Worm (Caenorhabditis elegans) whole organism, L1 larva: Measurements from ENCODE around the gene T24A6.1.
A peak's percentile ranks its signal among the peaks of the same experiment; 100 is the strongest.

Experiments
- C04F5.9 ChIP-seq: sonication (generic microtip); optimal IDR thresholded peaks from 2 replicates; lab custom pipeline; 2016; ENCODE audit warnings: missing genetic modification characterization, missing compliant biosample characterization
- C34B4.2 ChIP-seq: sonication (generic microtip); optimal IDR thresholded peaks from 2 replicates; lab custom pipeline; 2017; ENCODE audit warnings: mild to moderate bottlenecking, missing genetic modification characterization, missing compliant biosample characterization
- aha-1 ChIP-seq: fragments of 150-350 bp; optimal IDR thresholded peaks from 2 replicates; lab custom pipeline; 2014; ENCODE audit warnings: missing biosample characterization, missing genetic modification characterization
- blmp-1 ChIP-seq: fragments of 150-350 bp; optimal IDR thresholded peaks from 2 replicates; lab custom pipeline; 2014; ENCODE audit warnings: missing biosample characterization, missing genetic modification characterization
- ceh-63 ChIP-seq: fragments of 200-800 bp; sonication (Bioruptor generic); optimal IDR thresholded peaks from 2 replicates; lab custom pipeline; 2018; ENCODE audit warnings: mild to moderate bottlenecking, missing genetic modification characterization, missing compliant biosample characterization
- ceh-8 ChIP-seq: fragments of 200-800 bp; sonication (Bioruptor generic); optimal IDR thresholded peaks from 2 replicates; lab custom pipeline; 2018; ENCODE audit warnings: mild to moderate bottlenecking, missing genetic modification characterization, moderate library complexity, missing compliant biosample characterization
- ceh-82 ChIP-seq, 3 experiments: fragments of 150-350 bp in 1 of 3; sonication (generic microtip) in 2 of 3; optimal IDR thresholded peaks; 2 replicates each; lab custom pipeline; 2014 to 2017; ENCODE audit warnings: missing biosample characterization in 3 of 3, missing genetic modification characterization in 3 of 3
- ceh-88 ChIP-seq: fragments of 200-800 bp; sonication (Bioruptor generic); IDR thresholded peaks from 2 replicates; pipeline ENCODE4 v1.3.6; 2022; ENCODE audit warnings: missing genetic modification characterization, missing compliant biosample characterization
- ces-1 ChIP-seq: fragments of 150-350 bp; optimal IDR thresholded peaks from 2 replicates; lab custom pipeline; 2014; ENCODE audit warnings: missing biosample characterization, missing genetic modification reagents, missing genetic modification characterization
- efl-1 ChIP-seq, 4 experiments: fragments of 150-350 bp; optimal IDR thresholded peaks in 3 of 4; peaks in 1 of 4; 1 replicate in 1 of 4; 2 replicates in 3 of 4; lab custom pipeline; 2014; ENCODE audit warnings: missing biosample characterization in 2 of 4, missing genetic modification characterization in 2 of 4, missing genetic modification reagents in 2 of 4
- efl-3 ChIP-seq: fragments of 200-800 bp; sonication (Bioruptor generic); optimal IDR thresholded peaks from 2 replicates; lab custom pipeline; 2018; ENCODE audit warnings: mild to moderate bottlenecking, missing genetic modification characterization, missing compliant biosample characterization
- egl-13 ChIP-seq: sonication (generic microtip); optimal IDR thresholded peaks from 2 replicates; lab custom pipeline; 2016; ENCODE audit warnings: missing genotype, missing genetic modification reagents, missing genetic modification characterization, missing compliant biosample characterization
- elt-2 ChIP-seq: sonication (generic microtip); optimal IDR thresholded peaks from 2 replicates; lab custom pipeline; 2016; ENCODE audit warnings: missing genetic modification characterization, mild to moderate bottlenecking, inconsistent platforms, missing compliant biosample characterization, missing genetic modification reagents
- fkh-8 ChIP-seq: sonication (generic microtip); optimal IDR thresholded peaks from 2 replicates; lab custom pipeline; 2016; ENCODE audit warnings: mild to moderate bottlenecking, missing genetic modification characterization, missing compliant biosample characterization
- grh-1 ChIP-seq: fragments of 200-800 bp; sonication (Bioruptor generic); IDR thresholded peaks from 2 replicates; pipeline ENCODE4 v1.3.6; 2022; ENCODE audit warnings: missing genetic modification reagents, missing genetic modification characterization, missing compliant biosample characterization
- hlh-17 ChIP-seq: fragments of 200-800 bp; sonication (Bioruptor generic); optimal IDR thresholded peaks from 2 replicates; lab custom pipeline; 2018; ENCODE audit warnings: missing genetic modification characterization, mild to moderate bottlenecking, missing compliant biosample characterization, moderate library complexity, borderline replicate concordance
- hpl-2 ChIP-seq: fragments of 150-350 bp; optimal IDR thresholded peaks from 2 replicates; lab custom pipeline; 2014; ENCODE audit warnings: missing biosample characterization, missing genetic modification reagents, missing genetic modification characterization
- irx-1 ChIP-seq: sonication (generic microtip); optimal IDR thresholded peaks from 2 replicates; lab custom pipeline; 2016; ENCODE audit warnings: missing genetic modification characterization, missing compliant biosample characterization
- lin-14 ChIP-seq: fragments of 200-800 bp; sonication (Bioruptor generic); optimal IDR thresholded peaks from 2 replicates; lab custom pipeline; 2018; ENCODE audit warnings: mild to moderate bottlenecking, missing genetic modification characterization, moderate library complexity, missing compliant biosample characterization
- lin-39 ChIP-seq: fragments of 150-350 bp; optimal IDR thresholded peaks from 2 replicates; lab custom pipeline; 2014; ENCODE audit warnings: missing biosample characterization, missing genetic modification reagents, missing genetic modification characterization
- lsy-2 ChIP-seq, 2 experiments: fragments of 150-350 bp; optimal IDR thresholded peaks; 2 replicates each; lab custom pipeline; 2014; ENCODE audit warnings: missing biosample characterization in 2 of 2, missing genetic modification characterization in 2 of 2
- mab-9 ChIP-seq: fragments of 200-800 bp; sonication (Bioruptor generic); IDR thresholded peaks from 2 replicates; pipeline ENCODE4 v1.3.6; 2022; ENCODE audit warnings: missing genetic modification reagents, missing genetic modification characterization, missing compliant biosample characterization
- mdl-1 ChIP-seq, 2 experiments: fragments of 150-350 bp; optimal IDR thresholded peaks; 2 replicates each; lab custom pipeline; 2014 to 2017; ENCODE audit warnings: missing biosample characterization in 2 of 2, missing genetic modification characterization in 2 of 2, inconsistent platforms in 1 of 2
- mep-1 ChIP-seq: fragments of 150-350 bp; optimal IDR thresholded peaks from 2 replicates; lab custom pipeline; 2014; ENCODE audit warnings: missing biosample characterization, missing genetic modification characterization
- nhr-11 ChIP-seq: fragments of 150-350 bp; optimal IDR thresholded peaks from 2 replicates; lab custom pipeline; 2014; ENCODE audit warnings: missing biosample characterization, missing genetic modification characterization
- nhr-19 ChIP-seq: fragments of 200-800 bp; sonication (Bioruptor generic); conservative IDR thresholded peaks from 2 replicates; pipeline ENCODE4 v1.3.6; 2022; ENCODE audit warnings: missing genetic modification characterization, missing compliant biosample characterization
- nhr-28 ChIP-seq: fragments of 150-350 bp; optimal IDR thresholded peaks from 2 replicates; lab custom pipeline; 2014; ENCODE audit warnings: missing biosample characterization, missing genetic modification characterization
- nhr-76 ChIP-seq: sonication (generic microtip); optimal IDR thresholded peaks from 2 replicates; lab custom pipeline; 2017; ENCODE audit warnings: missing biosample characterization, missing genetic modification characterization
- nhr-77 ChIP-seq: fragments of 150-350 bp; optimal IDR thresholded peaks from 2 replicates; lab custom pipeline; 2014; ENCODE audit warnings: missing biosample characterization, missing genetic modification characterization
- nhr-85 ChIP-seq: sonication (generic microtip); peaks from one replicate; lab custom pipeline; 2016; ENCODE audit warnings: missing genetic modification characterization, inconsistent platforms, missing compliant biosample characterization
- pax-3 ChIP-seq: fragments of 200-800 bp; sonication (Bioruptor generic); optimal IDR thresholded peaks from 2 replicates; lab custom pipeline; 2018; ENCODE audit warnings: mild to moderate bottlenecking, missing genetic modification characterization, moderate library complexity, missing compliant biosample characterization
- rnt-1 ChIP-seq: sonication (generic microtip); optimal IDR thresholded peaks from 2 replicates; lab custom pipeline; 2016; ENCODE audit warnings: mild to moderate bottlenecking, missing genetic modification characterization, moderate library complexity, missing compliant biosample characterization
- snu-23 ChIP-seq: sonication (generic microtip); optimal IDR thresholded peaks from 2 replicates; lab custom pipeline; 2016; ENCODE audit warnings: missing genetic modification characterization, missing compliant biosample characterization
- sptf-1 ChIP-seq: fragments of 150-350 bp; optimal IDR thresholded peaks from 2 replicates; lab custom pipeline; 2014; ENCODE audit warnings: missing biosample characterization, missing genetic modification characterization
- sup-37 ChIP-seq: fragments of 200-800 bp; sonication (Bioruptor generic); optimal IDR thresholded peaks from 2 replicates; lab custom pipeline; 2018; ENCODE audit warnings: mild to moderate bottlenecking, missing genetic modification characterization, missing compliant biosample characterization
- unc-130 ChIP-seq: fragments of 150-350 bp; optimal IDR thresholded peaks from 2 replicates; lab custom pipeline; 2017; ENCODE audit warnings: missing biosample characterization, missing genetic modification characterization, inconsistent platforms
- xbp-1 ChIP-seq: sonication (generic microtip); optimal IDR thresholded peaks from 2 replicates; lab custom pipeline; 2016; ENCODE audit warnings: missing genetic modification characterization, missing compliant biosample characterization
- zag-1 ChIP-seq: fragments of 150-350 bp; optimal IDR thresholded peaks from 2 replicates; lab custom pipeline; 2014; ENCODE audit warnings: missing biosample characterization, missing genetic modification characterization
- ztf-11 ChIP-seq, 2 experiments: sonication (generic microtip); optimal IDR thresholded peaks; 2 replicates each; lab custom pipeline; 2016 to 2017; ENCODE audit warnings: missing genetic modification characterization in 2 of 2, missing biosample characterization in 1 of 2, missing compliant biosample characterization in 1 of 2
- ztf-4 ChIP-seq: fragments of 150-350 bp; optimal IDR thresholded peaks from 2 replicates; lab custom pipeline; 2014; ENCODE audit warnings: missing biosample characterization, missing genetic modification characterization

T24A6.1 gene

ce11 chrV:3524970-3525369 lies 33.9 kb upstream of the T24A6.1 start, which contains the start of gene T24A6.7:
TSS of gene T24A6.7 (plus strand) at chrV:3525270.
- TF ChIP-seq zag-1 (tag; lab: Kevin White, UChicago) (no peak), egl-13 (tag; lab: Kevin White, UChicago) (no peak), sptf-1 (tag; lab: Kevin White, UChicago) (no peak), nhr-11 (no peak), C34B4.2 (no peak), ztf-4 (tag; lab: Kevin White, UChicago) (no peak)

- TF ChIP-seq unc-130 (tag; lab: Kevin White, UChicago) (no peak), ceh-8 (GFP tag; lab: Kevin White, UChicago) (no peak), nhr-77 (tag; lab: Kevin White, UChicago) (no peak), hpl-2 (GFP tag; lab: Kevin White, UChicago) (no peak), nhr-28 (no peak), zag-1 (tag; lab: Kevin White, UChicago) (no peak), ztf-4 (tag; lab: Kevin White, UChicago) (no peak), ztf-11 (tag; optimal IDR thresholded peaks at IDR 0.05; lab: Kevin White, UChicago) (no peak)
Observed at ce11 chrV:3526882-3527281, 32.0 kb upstream of the T24A6.1 start, which contains the start of gene str-260. TSS of gene str-260 (plus strand) at chrV:3527182.

- TF ChIP-seq efl-1 (optimal IDR thresholded peaks at IDR 0.05; lab: Kevin White, UChicago) (no peak), efl-1 (GFP tag; optimal IDR thresholded peaks at IDR 0.05 in 1 of 2; lab: Kevin White, UChicago) (no peak), fkh-8 (peak; percentile 35), pax-3 (tag; lab: Kevin White, UChicago) (no peak), unc-130 (tag; lab: Kevin White, UChicago) (no peak)
Observed at ce11 chrV:3530403-3530802, 28.4 kb upstream of the T24A6.1 start, which contains the start of gene srbc-66. TSS of gene srbc-66 (plus strand) at chrV:3530703.

- no peak for TF ChIP-seq efl-1 (optimal IDR thresholded peaks at IDR 0.05; lab: Kevin White, UChicago)
- TF ChIP-seq efl-1 (GFP tag; optimal IDR thresholded peaks at IDR 0.05 in 1 of 2; lab: Kevin White, UChicago), result peak in 1 of 2 experiments; percentile 47
- TF ChIP-seq efl-3, result no peak
Observed at ce11 chrV:3535260-3535659, 23.6 kb upstream of the T24A6.1 start, which contains the start of gene nhr-221. TSS of gene nhr-221 (minus strand) at chrV:3535360.

- TF ChIP-seq mdl-1 (tag; optimal IDR thresholded peaks at IDR 0.05; lab: Kevin White, UChicago) (no peak), grh-1 (GFP tag; lab: Robert Waterston, UW) (no peak), mab-9 (GFP tag; lab: Robert Waterston, UW) (no peak), zag-1 (tag; lab: Kevin White, UChicago) (no peak), C04F5.9 (tag; lab: Kevin White, UChicago) (no peak), lin-14 (GFP tag; lab: Kevin White, UChicago) (no peak), rnt-1 (tag; lab: Kevin White, UChicago) (no peak), unc-130 (tag; lab: Kevin White, UChicago) (no peak), snu-23 (no peak), lin-39 (tag; lab: Kevin White, UChicago) (no peak), egl-13 (tag; lab: Kevin White, UChicago) (no peak), sup-37 (no peak), pax-3 (tag; lab: Kevin White, UChicago) (no peak), nhr-85 (tag; lab: Kevin White, UChicago) (no peak), elt-2 (no peak), efl-3 (no peak)
Observed at ce11 chrV:3538307-3538706, 20.5 kb upstream of the T24A6.1 start, which contains the start of gene nhr-93. TSS of gene nhr-93 (minus strand) at chrV:3538407.

ce11 chrV:3541117-3541516 lies 17.7 kb upstream of the T24A6.1 start, which contains the start of gene srbc-67:
TSS of gene srbc-67 (minus strand) at chrV:3541217.
- TF ChIP-seq lin-39 (tag; lab: Kevin White, UChicago) (no peak), lsy-2 (tag; optimal IDR thresholded peaks at IDR 0.05; lab: Kevin White, UChicago) (no peak), xbp-1 (no peak), nhr-19 (no peak), zag-1 (tag; lab: Kevin White, UChicago) (no peak), aha-1 (tag; lab: Kevin White, UChicago) (no peak), irx-1 (tag; lab: Kevin White, UChicago) (no peak), ces-1 (GFP tag; lab: Kevin White, UChicago) (no peak), ceh-63 (GFP tag; lab: Kevin White, UChicago) (no peak), lin-14 (GFP tag; lab: Kevin White, UChicago) (no peak), ceh-82 (tag; optimal IDR thresholded peaks at IDR 0.05; lab: Kevin White, UChicago) (no peak), mab-9 (GFP tag; lab: Robert Waterston, UW) (no peak), nhr-11 (no peak), mep-1 (tag; lab: Kevin White, UChicago) (no peak), blmp-1 (tag; lab: Kevin White, UChicago) (no peak), ceh-88 (GFP tag; lab: Robert Waterston, UW) (no peak), hlh-17 (GFP tag; lab: Kevin White, UChicago) (no peak), nhr-76 (tag; lab: Kevin White, UChicago) (no peak)
- TF ChIP-seq, all 84 proteins: peak for 0
